Worm (Caenorhabditis elegans): Measurements from ENCODE around the gene dnj-7.

ce11 chrX:7230877-7231276, 36.5 kb downstream of the dnj-7 start:
- TF ChIP-seq cog-1 (tag; optimal IDR thresholded peaks at IDR 0.05) (no peak), med-1 (GFP tag; optimal IDR thresholded peaks at IDR 0.05; ENCODE audit: insufficient read depth) (no peak), ztf-29 (GFP tag; IDR thresholded peaks at IDR 0.05) (no peak), ref-1 (GFP tag; conservative IDR thresholded peaks at IDR 0.05) (no peak)
